Worm (Caenorhabditis elegans) whole organism, midembryonic: ENCODE data around the gene F13E6.2.

Source experiments
- T22C8.4 ChIP-seq: fragments of 200-800 bp; sonication (Bioruptor generic); IDR thresholded peaks from 2 replicates; pipeline ENCODE4 v1.3.6; 2022; ENCODE audit warnings: missing genetic modification characterization, missing compliant biosample characterization
- cog-1 ChIP-seq: sonication (generic microtip); optimal IDR thresholded peaks from 2 replicates; lab custom pipeline; 2016; ENCODE audit warnings: missing genetic modification characterization, missing compliant biosample characterization
- flt-1 ChIP-seq: fragments of 200-800 bp; sonication (Bioruptor generic); IDR thresholded peaks from 2 replicates; pipeline ENCODE4 v1.3.6; 2022; ENCODE audit warnings: missing genetic modification characterization, missing compliant biosample characterization
- klf-2 ChIP-seq: fragments of 200-800 bp; sonication (Bioruptor generic); conservative IDR thresholded peaks from 2 replicates; pipeline ENCODE4 v1.3.6; 2022; ENCODE audit warnings: missing genetic modification reagents, missing genetic modification characterization, missing compliant biosample characterization
- med-1 ChIP-seq: sonication (generic microtip); optimal IDR thresholded peaks from 2 replicates; lab custom pipeline; 2017; ENCODE audit warnings: missing genetic modification characterization, mild to moderate bottlenecking, missing compliant biosample characterization, antibody characterized with exemption, missing genetic modification reagents; ENCODE audit not compliant: insufficient read depth
- ref-1 ChIP-seq: fragments of 200-800 bp; sonication (Bioruptor generic); conservative IDR thresholded peaks from 2 replicates; pipeline ENCODE4 v1.3.6; 2022; ENCODE audit warnings: missing genetic modification reagents, missing genetic modification characterization, missing compliant biosample characterization
- tab-1 ChIP-seq: fragments of 200-800 bp; sonication (Bioruptor generic); IDR thresholded peaks from 2 replicates; pipeline ENCODE4 v1.3.6; 2022; ENCODE audit warnings: missing genetic modification characterization, missing compliant biosample characterization
- ztf-23 ChIP-seq: fragments of 200-800 bp; sonication (Bioruptor generic); IDR thresholded peaks from 2 replicates; pipeline ENCODE4 v1.3.6; 2022; ENCODE audit warnings: missing genetic modification reagents, missing genetic modification characterization, missing compliant biosample characterization
- ztf-29 ChIP-seq: fragments of 200-800 bp; sonication (Bioruptor generic); IDR thresholded peaks from 2 replicates; pipeline ENCODE4 v1.3.6; 2022; ENCODE audit warnings: missing genetic modification reagents, missing genetic modification characterization, missing compliant biosample characterization

F13E6.2 gene

ce11 chrX:10675376-10675775 lies 1.3 kb upstream of the F13E6.2 start:
- TF ChIP-seq T22C8.4, result no peak
- TF ChIP-seq ref-1 (GFP tag; lab: Robert Waterston, UW), result no peak
- TF ChIP-seq cog-1 (tag; lab: Kevin White, UChicago), result no peak
- TF ChIP-seq ztf-23 (GFP tag; lab: Robert Waterston, UW), result no peak
- no peak for TF ChIP-seq tab-1 (GFP tag; lab: Robert Waterston, UW)
- TF ChIP-seq flt-1 (GFP tag; lab: Robert Waterston, UW), result no peak
- no peak for TF ChIP-seq ztf-29 (GFP tag; lab: Robert Waterston, UW)
- no peak for TF ChIP-seq klf-2 (GFP tag; lab: Robert Waterston, UW)
- TF ChIP-seq med-1 (GFP tag; lab: Kevin White, UChicago), result no peak

- TF ChIP-seq flt-1 (GFP tag; lab: Robert Waterston, UW), result no peak
- TF ChIP-seq med-1 (GFP tag; lab: Kevin White, UChicago), result no peak
- TF ChIP-seq ztf-29 (GFP tag; lab: Robert Waterston, UW), result no peak
- no peak for TF ChIP-seq cog-1 (tag; lab: Kevin White, UChicago)
- no peak for TF ChIP-seq klf-2 (GFP tag; lab: Robert Waterston, UW)
- no peak for TF ChIP-seq ztf-23 (GFP tag; lab: Robert Waterston, UW)
- no peak for TF ChIP-seq T22C8.4
- TF ChIP-seq tab-1 (GFP tag; lab: Robert Waterston, UW), result no peak
- TF ChIP-seq ref-1 (GFP tag; lab: Robert Waterston, UW), result no peak
Measured at ce11 chrX:10670198-10670597, 3.9 kb downstream of the F13E6.2 start.

- peak; percentile 43; the same call in 1 of the 2 replicates for TF ChIP-seq ztf-23 (GFP tag; lab: Robert Waterston, UW)
- TF ChIP-seq ztf-29 (GFP tag; lab: Robert Waterston, UW), result no peak
- TF ChIP-seq cog-1 (tag; lab: Kevin White, UChicago), result no peak
- TF ChIP-seq T22C8.4, result no peak
- TF ChIP-seq med-1 (GFP tag; lab: Kevin White, UChicago), result no peak
- TF ChIP-seq tab-1 (GFP tag; lab: Robert Waterston, UW), result 0 out of 2 replicates have a peak, but pooled peaks have one; percentile 32
- no peak for TF ChIP-seq ref-1 (GFP tag; lab: Robert Waterston, UW)
- no peak for TF ChIP-seq klf-2 (GFP tag; lab: Robert Waterston, UW)
- peak; percentile 72 for TF ChIP-seq flt-1 (GFP tag; lab: Robert Waterston, UW)
Measured at ce11 chrX:10667424-10668291, 6.4 kb downstream of the F13E6.2 start.

- TF ChIP-seq klf-2 (GFP tag; lab: Robert Waterston, UW) (no peak), cog-1 (tag; lab: Kevin White, UChicago) (no peak), ztf-29 (GFP tag; lab: Robert Waterston, UW) (no peak), med-1 (GFP tag; lab: Kevin White, UChicago) (no peak), flt-1 (GFP tag; lab: Robert Waterston, UW) (no peak), tab-1 (GFP tag; lab: Robert Waterston, UW) (no peak), ztf-23 (GFP tag; lab: Robert Waterston, UW) (no peak), ref-1 (GFP tag; lab: Robert Waterston, UW) (no peak), T22C8.4 (no peak)
Measured at ce11 chrX:10666871-10667270, 7.2 kb downstream of the F13E6.2 start.

ce11 chrX:10664759-10665158 lies 9.3 kb downstream of the F13E6.2 start:
- TF ChIP-seq ztf-23 (GFP tag; lab: Robert Waterston, UW) (no peak), flt-1 (GFP tag; lab: Robert Waterston, UW) (no peak), tab-1 (GFP tag; lab: Robert Waterston, UW) (no peak), ref-1 (GFP tag; lab: Robert Waterston, UW) (no peak), ztf-29 (GFP tag; lab: Robert Waterston, UW) (no peak), med-1 (GFP tag; lab: Kevin White, UChicago) (no peak), cog-1 (tag; lab: Kevin White, UChicago) (no peak), klf-2 (GFP tag; lab: Robert Waterston, UW) (no peak), T22C8.4 (no peak)

ce11 chrX:10659508-10659907 lies 14.6 kb downstream of the F13E6.2 start:
- TF ChIP-seq med-1 (GFP tag; lab: Kevin White, UChicago) (no peak), tab-1 (GFP tag; lab: Robert Waterston, UW) (no peak), flt-1 (GFP tag; lab: Robert Waterston, UW) (no peak), ztf-29 (GFP tag; lab: Robert Waterston, UW) (no peak), cog-1 (tag; lab: Kevin White, UChicago) (no peak), ztf-23 (GFP tag; lab: Robert Waterston, UW) (no peak), T22C8.4 (no peak), ref-1 (GFP tag; lab: Robert Waterston, UW) (no peak), klf-2 (GFP tag; lab: Robert Waterston, UW) (no peak)

ce11 chrX:10656604-10657003 lies 17.5 kb downstream of the F13E6.2 start:
- no peak for TF ChIP-seq flt-1 (GFP tag; lab: Robert Waterston, UW)
- TF ChIP-seq klf-2 (GFP tag; lab: Robert Waterston, UW), result no peak
- no peak for TF ChIP-seq ref-1 (GFP tag; lab: Robert Waterston, UW)
- no peak for TF ChIP-seq tab-1 (GFP tag; lab: Robert Waterston, UW)
- no peak for TF ChIP-seq cog-1 (tag; lab: Kevin White, UChicago)
- no peak for TF ChIP-seq ztf-29 (GFP tag; lab: Robert Waterston, UW)
- no peak for TF ChIP-seq ztf-23 (GFP tag; lab: Robert Waterston, UW)
- TF ChIP-seq med-1 (GFP tag; lab: Kevin White, UChicago), result no peak
- no peak for TF ChIP-seq T22C8.4

ce11 chrX:10650103-10650502 lies 24.0 kb downstream of the F13E6.2 start:
- no peak for TF ChIP-seq T22C8.4
- TF ChIP-seq flt-1 (GFP tag; lab: Robert Waterston, UW), result no peak
- TF ChIP-seq ztf-29 (GFP tag; lab: Robert Waterston, UW), result no peak
- TF ChIP-seq ref-1 (GFP tag; lab: Robert Waterston, UW), result no peak
- no peak for TF ChIP-seq klf-2 (GFP tag; lab: Robert Waterston, UW)
- no peak for TF ChIP-seq med-1 (GFP tag; lab: Kevin White, UChicago)
- no peak for TF ChIP-seq cog-1 (tag; lab: Kevin White, UChicago)
- no peak for TF ChIP-seq tab-1 (GFP tag; lab: Robert Waterston, UW)
- TF ChIP-seq ztf-23 (GFP tag; lab: Robert Waterston, UW), result no peak
